Fruit fly (Drosophila melanogaster): ENCODE measurements around the gene CG17292.

The CG17292 gene

dm6 chr2L:8374235-8374634 lies 4.0 kb downstream of the CG17292 start, which contains the start of gene Wdr82 (continued):
- TF ChIP-seq CG2129 (GFP tag; IDR thresholded peaks at IDR 0.05; ENCODE audit: partially characterized antibody) (peak; percentile 55; the same call in 1 of the 2 replicates), Dref (GFP tag; IDR thresholded peaks at IDR 0.05) (peak; percentile 85), Dad (GFP tag; optimal IDR thresholded peaks at IDR 0.05) (no peak), CG2889 (GFP tag; IDR thresholded peaks at IDR 0.05) (no peak), trem (tag; optimal IDR thresholded peaks at IDR 0.05) (peak; percentile 42), CG34224 (GFP tag; IDR thresholded peaks at IDR 0.05; ENCODE audit: partially characterized antibody) (peak; percentile 93), knrl (GFP tag; IDR thresholded peaks at IDR 0.05; ENCODE audit: partially characterized antibody) (peak; percentile 55; the same call in 2 of the 3 replicates), zen (tag; optimal IDR thresholded peaks at IDR 0.05) (no peak), CG6175 (GFP tag; IDR thresholded peaks at IDR 0.05) (no peak), ato (GFP tag; IDR thresholded peaks at IDR 0.05; ENCODE audit: partially characterized antibody) (peak; percentile 83), pzg (GFP tag; optimal IDR thresholded peaks at IDR 0.05) (peak; percentile 65), sens (GFP tag) (peak; percentile 82), chinmo (GFP tag; IDR thresholded peaks at IDR 0.05; ENCODE audit: partially characterized antibody) (peak; percentile 83), CG43689 (GFP tag; IDR thresholded peaks at IDR 0.05) (no peak), nerfin-2 (GFP tag; IDR thresholded peaks at IDR 0.05; ENCODE audit: partially characterized antibody) (peak; percentile 76; the same call in 1 of the 2 replicates), Ravus (GFP tag; IDR thresholded peaks at IDR 0.05) (no peak), inv (GFP tag; IDR thresholded peaks at IDR 0.05; ENCODE audit: partially characterized antibody) (peak; percentile 36; the same call in 1 of the 2 replicates), CG1603 (tag; optimal IDR thresholded peaks at IDR 0.05) (peak; percentile 44), zen2 (GFP tag; IDR thresholded peaks at IDR 0.05; ENCODE audit: partially characterized antibody) (peak; percentile 84), en (GFP tag; optimal IDR thresholded peaks at IDR 0.05) (no peak), CG2116 (GFP tag; optimal IDR thresholded peaks at IDR 0.05) (peak; percentile 61), CG12391 (tag; optimal IDR thresholded peaks at IDR 0.05) (no peak), Gsc (GFP tag; IDR thresholded peaks at IDR 0.05) (no peak), grau (tag; optimal IDR thresholded peaks at IDR 0.05) (peak; percentile 3), Myb (GFP tag; optimal IDR thresholded peaks at IDR 0.05) (peak; percentile 52), fd96Cb (tag; optimal IDR thresholded peaks at IDR 0.05) (no peak), CG15514 (GFP tag; optimal IDR thresholded peaks at IDR 0.05) (peak; percentile 100), NK7.1 (GFP tag; optimal IDR thresholded peaks at IDR 0.05) (no peak), MBD-R2 (GFP tag; IDR thresholded peaks at IDR 0.05) (peak; percentile 77), tgo (GFP tag; IDR thresholded peaks at IDR 0.05) (no peak), CG11085 (GFP tag; IDR thresholded peaks at IDR 0.05) (no peak), slbo (GFP tag; IDR thresholded peaks at IDR 0.05) (no peak)

- peak; percentile 99 for TF ChIP-seq CG7556 (GFP tag; optimal IDR thresholded peaks at IDR 0.05)
- TF ChIP-seq TFAM (GFP tag; optimal IDR thresholded peaks at IDR 0.05) = peak; percentile 91
- TF ChIP-seq ato (GFP tag; IDR thresholded peaks at IDR 0.05; ENCODE audit: partially characterized antibody) = 0 out of 2 replicates have a peak, but pooled peaks have one; percentile 40
- TF ChIP-seq br (optimal IDR thresholded peaks at IDR 0.05) = no peak
- TF ChIP-seq CG17186 (GFP tag; optimal IDR thresholded peaks at IDR 0.05) = peak; percentile 94
- TF ChIP-seq CG7357 (GFP tag; IDR thresholded peaks at IDR 0.05) = peak; percentile 98
- peak; percentile 51; the same call in 1 of the 2 replicates for TF ChIP-seq CG2129 (GFP tag; IDR thresholded peaks at IDR 0.05; ENCODE audit: partially characterized antibody)
- TF ChIP-seq ash1 (GFP tag; optimal IDR thresholded peaks at IDR 0.05) = peak; percentile 98
- peak; percentile 70; the same call in 1 of the 2 replicates for TF ChIP-seq hbn (GFP tag; IDR thresholded peaks at IDR 0.05; ENCODE audit: partially characterized antibody)
- peak; percentile 99 for TF ChIP-seq CG13775 (GFP tag; optimal IDR thresholded peaks at IDR 0.05)
- TF ChIP-seq Sox100B (GFP tag; optimal IDR thresholded peaks at IDR 0.05) = peak; percentile 99
- TF ChIP-seq Ets97D (GFP tag; optimal IDR thresholded peaks at IDR 0.05) = peak; percentile 90
- peak; percentile 76 for TF ChIP-seq ab (GFP tag; optimal IDR thresholded peaks at IDR 0.05)
- peak; percentile 100 for TF ChIP-seq Xrp1 (GFP tag; IDR thresholded peaks at IDR 0.05)
- TF ChIP-seq CG8944 (GFP tag; optimal IDR thresholded peaks at IDR 0.05) = peak; percentile 84
- peak; percentile 95 for TF ChIP-seq CG9437 (GFP tag; optimal IDR thresholded peaks at IDR 0.05)
- TF ChIP-seq CG17568 (GFP tag; optimal IDR thresholded peaks at IDR 0.05) = peak; percentile 99
- peak; percentile 100 for TF ChIP-seq CG13894 (tag; optimal IDR thresholded peaks at IDR 0.05)
- peak; percentile 99 for TF ChIP-seq CG6689 (GFP tag; IDR thresholded peaks at IDR 0.05)
- TF ChIP-seq Dip2 (GFP tag; IDR thresholded peaks at IDR 0.05) = peak; percentile 79
- TF ChIP-seq crol (GFP tag; IDR thresholded peaks at IDR 0.05) = peak; percentile 92
Observed at dm6 chr2L:8376717-8377116, 6.5 kb downstream of the CG17292 start, which contains the start of the genes CG13390 and CG17294. CG13390 (minus strand) TSS chr2L:8376797. CG17294 (plus strand) TSS chr2L:8377035.
